Worm (Caenorhabditis elegans) whole organism, dauer: Measurements from ENCODE around the gene sap-49.

Source experiments
- unc-62 ChIP-seq: sonication (generic microtip); optimal IDR thresholded peaks from 2 replicates; lab custom pipeline; 2017; ENCODE audit warnings: missing biosample characterization, missing genetic modification reagents, missing genetic modification characterization

The sap-49 gene

ce11 chrII:8015483-8015938 lies 20.1 kb downstream of the sap-49 start:
- no peak for TF ChIP-seq unc-62

ce11 chrII:8012071-8013031 lies 23.2 kb downstream of the sap-49 start, which contains the start of gene DH11.2:
Gene DH11.2, plus strand, starts transcription at chrII:8012816.
- no peak for TF ChIP-seq unc-62

- no peak for TF ChIP-seq unc-62
Observed at ce11 chrII:8008334-8008733, 27.2 kb downstream of the sap-49 start, which contains the start of gene glna-2. Gene glna-2, plus strand, starts transcription at chrII:8008634.

ce11 chrII:8006962-8007361 lies 28.6 kb downstream of the sap-49 start:
- no peak for TF ChIP-seq unc-62

- TF ChIP-seq unc-62: no peak
Observed at ce11 chrII:8004752-8005151, 30.8 kb downstream of the sap-49 start.

ce11 chrII:8004157-8004556 lies 31.4 kb downstream of the sap-49 start, which contains the start of gene pgp-11:
Gene pgp-11, minus strand, starts transcription at chrII:8004257.
- no peak for TF ChIP-seq unc-62

ce11 chrII:8001428-8001827 lies 34.1 kb downstream of the sap-49 start:
- TF ChIP-seq unc-62: no peak

ce11 chrII:7991279-7991678 lies 44.3 kb downstream of the sap-49 start:
- no peak for TF ChIP-seq unc-62

- TF ChIP-seq unc-62: no peak
Observed at ce11 chrII:7990192-7990591, 45.4 kb downstream of the sap-49 start.

- no peak for TF ChIP-seq unc-62
Observed at ce11 chrII:7986928-7987327, 48.6 kb downstream of the sap-49 start.

- no peak for TF ChIP-seq unc-62
Observed at ce11 chrII:7985029-7985428, 50.5 kb downstream of the sap-49 start.
